Worm (Caenorhabditis elegans): ENCODE measurements around the gene cht-1.

ce11 chrX:3369442-3369841 is 30.4 kb downstream of the cht-1 start:
- TF ChIP-seq tab-1 (GFP tag; IDR thresholded peaks at IDR 0.05) (no peak), ztf-23 (GFP tag; IDR thresholded peaks at IDR 0.05) (no peak), med-1 (GFP tag; optimal IDR thresholded peaks at IDR 0.05; ENCODE audit: insufficient read depth) (no peak), ref-1 (GFP tag; conservative IDR thresholded peaks at IDR 0.05) (no peak), T22C8.4 (GFP tag; IDR thresholded peaks at IDR 0.05) (no peak), klf-2 (GFP tag; conservative IDR thresholded peaks at IDR 0.05) (no peak), ztf-29 (GFP tag; IDR thresholded peaks at IDR 0.05) (no peak), flt-1 (GFP tag; IDR thresholded peaks at IDR 0.05) (no peak), cog-1 (tag; optimal IDR thresholded peaks at IDR 0.05) (no peak)

Measured in whole organism, midembryonic.